Worm (Caenorhabditis elegans) whole organism, L3 larva: Measurements from ENCODE around the gene C15H9.9.
A peak's percentile ranks its signal among the peaks of the same experiment; 100 is the strongest.

Source experiments
- R02D3.7 ChIP-seq: fragments of 150-350 bp; optimal IDR thresholded peaks from 2 replicates; lab custom pipeline; 2014; ENCODE audit warnings: missing biosample characterization, missing genetic modification characterization
- fkh-10 ChIP-seq: sonication (generic microtip); optimal IDR thresholded peaks from 2 replicates; lab custom pipeline; 2017; ENCODE audit warnings: missing biosample characterization, missing genetic modification reagents, missing genetic modification characterization
- jun-1 ChIP-seq: fragments of 150-350 bp; optimal IDR thresholded peaks from 2 replicates; lab custom pipeline; 2014; ENCODE audit warnings: missing biosample characterization, missing genetic modification reagents, missing genetic modification characterization
- lin-15B ChIP-seq: fragments of 150-350 bp; optimal IDR thresholded peaks from 2 replicates; lab custom pipeline; 2014; ENCODE audit warnings: missing biosample characterization, missing genetic modification characterization
- mdl-1 ChIP-seq: fragments of 150-350 bp; optimal IDR thresholded peaks from 2 replicates; lab custom pipeline; 2014; ENCODE audit warnings: missing biosample characterization, missing genetic modification characterization
- mml-1 ChIP-seq: fragments of 150-350 bp; sonication (generic microtip); optimal IDR thresholded peaks from 3 replicates; lab custom pipeline; 2014; ENCODE audit warnings: missing biosample characterization, missing genetic modification characterization
- nfya-1 ChIP-seq: sonication (generic microtip); optimal IDR thresholded peaks from 2 replicates; lab custom pipeline; 2017; ENCODE audit warnings: missing genetic modification characterization, mild to moderate bottlenecking, missing compliant biosample characterization, antibody characterized with exemption, moderate library complexity; ENCODE audit not compliant: insufficient read depth
- sea-2 ChIP-seq: fragments of 150-350 bp; sonication (generic microtip); optimal IDR thresholded peaks from 4 replicates; lab custom pipeline; 2014; ENCODE audit warnings: missing biosample characterization, missing genetic modification reagents, missing genetic modification characterization
- zag-1 ChIP-seq: fragments of 150-350 bp; optimal IDR thresholded peaks from 2 replicates; lab custom pipeline; 2014; ENCODE audit warnings: missing biosample characterization, missing genetic modification characterization

DNA sequence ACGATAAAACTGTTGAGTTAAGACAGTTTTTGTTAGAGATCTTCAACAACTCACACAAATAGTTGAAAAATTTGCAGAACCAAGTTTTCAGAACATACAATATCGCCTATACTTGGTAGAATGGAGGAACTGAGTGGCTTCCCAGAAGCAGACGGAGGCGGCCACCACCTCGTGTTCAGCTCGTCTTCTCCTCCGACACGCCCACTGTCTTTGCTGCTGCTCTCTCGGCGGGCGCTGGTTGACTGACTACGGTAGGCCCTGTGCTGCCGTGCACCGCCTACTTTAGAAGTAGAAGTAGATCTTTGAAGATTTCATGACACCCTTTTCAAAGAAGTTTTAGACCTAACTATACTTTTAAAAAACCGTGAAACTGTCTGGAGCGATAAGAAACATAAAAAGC is 34.0 kb upstream of the C15H9.9 start:
- TF ChIP-seq jun-1 (tag; lab: Kevin White, UChicago) (no peak), fkh-10 (GFP tag; lab: Kevin White, UChicago) (no peak), zag-1 (tag; lab: Kevin White, UChicago) (no peak), nfya-1 (tag; lab: Kevin White, UChicago) (peak; percentile 47), mdl-1 (tag; lab: Kevin White, UChicago) (no peak), sea-2 (GFP tag; lab: Kevin White, UChicago) (no peak), lin-15B (tag; lab: Kevin White, UChicago) (no peak), R02D3.7 (tag; lab: Kevin White, UChicago) (no peak), mml-1 (tag; lab: Kevin White, UChicago) (no peak)
